Worm (Caenorhabditis elegans) whole organism, early embryonic: ENCODE results near the gene F21D9.1.

Experiments used
- F13C5.2 ChIP-seq: sonication (generic microtip); optimal IDR thresholded peaks from 2 replicates; lab custom pipeline; 2017; ENCODE audit warnings: mild to moderate bottlenecking, missing genetic modification characterization, inconsistent platforms, missing compliant biosample characterization
- aly-1 ChIP-seq: sonication (generic microtip); optimal IDR thresholded peaks from 2 replicates; lab custom pipeline; 2016; ENCODE audit warnings: missing genetic modification characterization, missing compliant biosample characterization
- ama-1 ChIP-seq: fragments of 150-350 bp; optimal IDR thresholded peaks from 2 replicates; lab custom pipeline; 2014
- ceh-13 ChIP-seq: fragments of 200-800 bp; sonication (Bioruptor generic); optimal IDR thresholded peaks from 2 replicates; lab custom pipeline; 2018; ENCODE audit warnings: mild to moderate bottlenecking, missing genetic modification characterization, missing compliant biosample characterization
- ceh-36 ChIP-seq: sonication (generic microtip); optimal IDR thresholded peaks from 2 replicates; lab custom pipeline; 2016; ENCODE audit warnings: missing genetic modification characterization, inconsistent platforms, missing compliant biosample characterization
- ets-7 ChIP-seq: sonication (generic microtip); optimal IDR thresholded peaks from 2 replicates; lab custom pipeline; 2016; ENCODE audit warnings: missing genotype, missing genetic modification characterization, missing compliant biosample characterization
- flt-1 ChIP-seq: fragments of 200-800 bp; sonication (Bioruptor generic); IDR thresholded peaks from 2 replicates; pipeline ENCODE4 v1.3.6; 2022; ENCODE audit warnings: missing genetic modification characterization, missing compliant biosample characterization
- hmg-4 ChIP-seq: fragments of 200-800 bp; sonication (Bioruptor generic); optimal IDR thresholded peaks from 2 replicates; lab custom pipeline; 2018; ENCODE audit warnings: mild to moderate bottlenecking, missing genetic modification characterization, missing compliant biosample characterization
- pes-1 ChIP-seq: fragments of 200-800 bp; sonication (Bioruptor generic); IDR thresholded peaks from 2 replicates; pipeline ENCODE4 v1.3.6; 2022; ENCODE audit warnings: missing genetic modification reagents, missing genetic modification characterization, missing compliant biosample characterization

DNA sequence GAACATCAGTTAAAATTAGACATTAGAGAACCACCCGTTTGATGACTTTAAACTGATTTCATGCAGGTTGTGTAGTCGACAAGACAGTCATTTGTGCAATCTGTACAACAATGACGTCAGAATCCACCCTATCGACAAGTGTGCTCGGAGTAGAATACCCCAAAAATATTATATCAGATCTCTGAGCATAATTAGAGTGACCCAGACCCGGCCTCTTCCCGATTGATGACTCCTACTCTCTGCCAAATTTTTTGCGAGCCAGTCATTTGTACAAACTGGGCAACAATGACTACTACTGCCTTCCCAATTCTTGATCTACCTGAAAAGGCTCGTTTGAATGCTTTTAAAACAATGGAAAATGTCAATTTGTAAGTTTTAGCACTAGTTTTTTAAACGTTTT is 24.1 kb upstream of the F21D9.1 start, which contains the start of the genes fbxb-115 and fbxb-1:
- no peak for TF ChIP-seq pes-1 (GFP tag; lab: Robert Waterston, UW)
- TF ChIP-seq F13C5.2 (tag; lab: Kevin White, UChicago) = no peak
- no peak for TF ChIP-seq ama-1 (lab: Kevin White, UChicago)
- TF ChIP-seq ets-7 (tag; lab: Kevin White, UChicago) = no peak
- TF ChIP-seq hmg-4 = no peak
- no peak for TF ChIP-seq ceh-13
- TF ChIP-seq flt-1 = no peak
- no peak for TF ChIP-seq aly-1 (tag; lab: Kevin White, UChicago)
- no peak for TF ChIP-seq ceh-36 (tag; lab: Kevin White, UChicago)
